Worm (Caenorhabditis elegans) whole organism, L1 larva: ENCODE measurements around the gene F07E5.13.

Experiments
- blmp-1 ChIP-seq: fragments of 150-350 bp; optimal IDR thresholded peaks from 2 replicates; lab custom pipeline; 2014; ENCODE audit warnings: missing biosample characterization, missing genetic modification characterization
- fkh-10 ChIP-seq: sonication (generic microtip); optimal IDR thresholded peaks from 2 replicates; lab custom pipeline; 2017; ENCODE audit warnings: missing biosample characterization, missing genetic modification reagents, missing genetic modification characterization
- hpl-2 ChIP-seq: fragments of 150-350 bp; optimal IDR thresholded peaks from 2 replicates; lab custom pipeline; 2014; ENCODE audit warnings: missing biosample characterization, missing genetic modification reagents, missing genetic modification characterization
- pqm-1 ChIP-seq: sonication (generic microtip); optimal IDR thresholded peaks from 3 replicates; lab custom pipeline; 2017; ENCODE audit warnings: missing biosample characterization, missing genetic modification characterization
- zag-1 ChIP-seq: fragments of 150-350 bp; optimal IDR thresholded peaks from 2 replicates; lab custom pipeline; 2014; ENCODE audit warnings: missing biosample characterization, missing genetic modification characterization

DNA sequence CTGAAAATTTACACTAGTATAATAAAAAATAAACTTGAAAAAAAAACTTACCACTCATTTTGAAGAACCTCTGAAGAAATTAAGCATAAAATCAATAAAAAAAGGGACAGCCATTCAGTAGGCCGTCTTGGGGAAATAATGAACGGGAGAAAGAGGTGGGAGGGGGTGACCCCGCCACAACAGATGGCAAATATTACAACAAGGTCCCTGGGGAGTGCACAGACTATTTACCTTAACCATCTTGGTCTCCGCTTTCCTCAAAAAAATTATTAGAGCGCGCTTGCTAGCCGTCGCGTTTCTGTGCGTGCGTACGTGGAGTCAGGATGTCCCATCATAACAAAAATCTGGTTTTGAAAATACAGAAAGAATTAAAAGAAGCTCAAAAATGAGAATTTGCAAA lies 28.1 kb upstream of the F07E5.13 start, which contains the start of gene T16A1.10:
- TF ChIP-seq zag-1 (tag; lab: Kevin White, UChicago), result no peak
- no peak for TF ChIP-seq blmp-1 (tag; lab: Kevin White, UChicago)
- no peak for TF ChIP-seq hpl-2 (GFP tag; lab: Kevin White, UChicago)
- TF ChIP-seq fkh-10 (GFP tag; lab: Kevin White, UChicago), result no peak
- TF ChIP-seq pqm-1, result no peak
